Worm (Caenorhabditis elegans) whole organism, mixed stage, embryonic: ENCODE data around the gene cdh-9.

ENCODE experiments used
- M03D4.4 ChIP-seq: sonication (generic microtip); optimal IDR thresholded peaks from 2 replicates; lab custom pipeline; 2017; ENCODE audit warnings: mild to moderate bottlenecking, missing genetic modification characterization, missing compliant biosample characterization
- bed-3 ChIP-seq: fragments of 200-800 bp; sonication (Bioruptor generic); optimal IDR thresholded peaks from 3 replicates; lab custom pipeline; 2018; ENCODE audit warnings: mild to moderate bottlenecking, missing genetic modification characterization, moderate library complexity, missing compliant biosample characterization
- blmp-1 ChIP-seq: fragments of 150-350 bp; optimal IDR thresholded peaks from 2 replicates; lab custom pipeline; 2014; ENCODE audit warnings: missing biosample characterization, missing genetic modification characterization
- ceh-39 ChIP-seq: fragments of 150-350 bp; optimal IDR thresholded peaks from 2 replicates; lab custom pipeline; 2014; ENCODE audit warnings: missing biosample characterization, missing genetic modification characterization
- ceh-43 ChIP-seq: fragments of 200-800 bp; sonication (Bioruptor generic); optimal IDR thresholded peaks from 2 replicates; lab custom pipeline; 2018; ENCODE audit warnings: mild to moderate bottlenecking, missing genetic modification characterization, moderate library complexity, missing compliant biosample characterization
- ces-1 ChIP-seq: fragments of 150-350 bp; optimal IDR thresholded peaks from 2 replicates; lab custom pipeline; 2014; ENCODE audit warnings: missing biosample characterization, missing genetic modification reagents, missing genetic modification characterization
- cnd-1 ChIP-seq: fragments of 200-800 bp; sonication (Bioruptor generic); optimal IDR thresholded peaks from 2 replicates; lab custom pipeline; 2018; ENCODE audit warnings: mild to moderate bottlenecking, missing genetic modification characterization, missing compliant biosample characterization
- drap-1 ChIP-seq: fragments of 200-800 bp; sonication (Bioruptor generic); optimal IDR thresholded peaks from 3 replicates; lab custom pipeline; 2018; ENCODE audit warnings: mild to moderate bottlenecking, missing genetic modification characterization, missing compliant biosample characterization
- elt-1 ChIP-seq: sonication (generic microtip); optimal IDR thresholded peaks from 2 replicates; lab custom pipeline; 2017; ENCODE audit warnings: missing genetic modification characterization, mild to moderate bottlenecking, missing compliant biosample characterization, antibody characterized with exemption, moderate library complexity, borderline replicate concordance; ENCODE audit not compliant: insufficient read depth
- elt-3 ChIP-seq: fragments of 150-350 bp; optimal IDR thresholded peaks from 2 replicates; lab custom pipeline; 2014; ENCODE audit warnings: missing biosample characterization, missing genetic modification characterization
- flh-1 ChIP-seq: fragments of 200-800 bp; sonication (Bioruptor generic); optimal IDR thresholded peaks from 2 replicates; lab custom pipeline; 2018; ENCODE audit warnings: mild to moderate bottlenecking, missing genetic modification characterization, moderate library complexity, missing compliant biosample characterization
- ham-2 ChIP-seq: fragments of 200-800 bp; sonication (Bioruptor generic); optimal IDR thresholded peaks from 2 replicates; lab custom pipeline; 2018; ENCODE audit warnings: mild to moderate bottlenecking, missing genetic modification characterization, missing compliant biosample characterization
- lin-13 ChIP-seq: fragments of 150-350 bp; optimal IDR thresholded peaks from 2 replicates; lab custom pipeline; 2014; ENCODE audit warnings: missing biosample characterization, missing genetic modification characterization
- mab-5 ChIP-seq: fragments of 150-350 bp; optimal IDR thresholded peaks from 2 replicates; lab custom pipeline; 2014; ENCODE audit warnings: missing biosample characterization, missing genetic modification characterization
- mep-1 ChIP-seq: fragments of 150-350 bp; optimal IDR thresholded peaks from 2 replicates; lab custom pipeline; 2017; ENCODE audit warnings: missing biosample characterization, missing genetic modification reagents, missing genetic modification characterization, inconsistent platforms
- mls-2 ChIP-seq: sonication (generic microtip); optimal IDR thresholded peaks from 2 replicates; lab custom pipeline; 2016; ENCODE audit warnings: mild to moderate bottlenecking, missing genetic modification characterization, moderate library complexity, missing compliant biosample characterization
- nhr-12 ChIP-seq: fragments of 150-350 bp; optimal IDR thresholded peaks from 2 replicates; lab custom pipeline; 2014; ENCODE audit warnings: missing biosample characterization, missing genetic modification characterization
- nhr-237 ChIP-seq: fragments of 150-350 bp; optimal IDR thresholded peaks from 2 replicates; lab custom pipeline; 2014; ENCODE audit warnings: missing biosample characterization, missing genetic modification characterization
- nhr-76 ChIP-seq: sonication (generic microtip); optimal IDR thresholded peaks from 2 replicates; lab custom pipeline; 2017; ENCODE audit warnings: missing biosample characterization, missing genetic modification characterization
- pha-4 ChIP-seq: fragments of 150-350 bp; optimal IDR thresholded peaks from 2 replicates; lab custom pipeline; 2018; ENCODE audit warnings: missing biosample characterization, missing genetic modification reagents, missing genetic modification characterization
- sem-2 ChIP-seq: fragments of 200-800 bp; sonication (Bioruptor generic); optimal IDR thresholded peaks from 2 replicates; lab custom pipeline; 2018; ENCODE audit warnings: mild to moderate bottlenecking, missing genetic modification characterization, missing compliant biosample characterization
- snpc-4 ChIP-seq: fragments of 150-350 bp; optimal IDR thresholded peaks from 2 replicates; lab custom pipeline; 2014; ENCODE audit warnings: missing biosample characterization, missing genetic modification characterization
- sptf-1 ChIP-seq: sonication (generic microtip); optimal IDR thresholded peaks from 2 replicates; lab custom pipeline; 2017; ENCODE audit warnings: mild to moderate bottlenecking, missing genetic modification characterization, moderate library complexity, missing compliant biosample characterization
- tbx-8 ChIP-seq: fragments of 200-800 bp; sonication (Bioruptor generic); optimal IDR thresholded peaks from 2 replicates; lab custom pipeline; 2018; ENCODE audit warnings: mild to moderate bottlenecking, missing genetic modification characterization, moderate library complexity, missing compliant biosample characterization
- unc-120 ChIP-seq: sonication (generic microtip); optimal IDR thresholded peaks from 2 replicates; lab custom pipeline; 2017; ENCODE audit warnings: missing genetic modification characterization, missing compliant biosample characterization; ENCODE audit not compliant: poor library complexity, severe bottlenecking
- unc-39 ChIP-seq: fragments of 150-350 bp; optimal IDR thresholded peaks from 2 replicates; lab custom pipeline; 2014; ENCODE audit warnings: missing biosample characterization, missing genetic modification characterization
- unc-62 ChIP-seq: fragments of 150-350 bp; optimal IDR thresholded peaks from 2 replicates; lab custom pipeline; 2014; ENCODE audit warnings: missing biosample characterization, missing genetic modification reagents, missing genetic modification characterization
- zip-8 ChIP-seq: fragments of 150-350 bp; optimal IDR thresholded peaks from 2 replicates; lab custom pipeline; 2014; ENCODE audit warnings: missing biosample characterization, missing genetic modification characterization
- ztf-11 ChIP-seq: fragments of 150-350 bp; optimal IDR thresholded peaks from 2 replicates; lab custom pipeline; 2014; ENCODE audit warnings: missing biosample characterization, missing genetic modification characterization

Gene cdh-9

ce11 chrX:16594931-16595330 lies at the start of gene cdh-9:
TSS of gene cdh-9 (plus strand) at chrX:16595231.
- no peak for TF ChIP-seq elt-3 (tag; lab: Kevin White, UChicago)

- TF ChIP-seq mab-5 (tag; lab: Kevin White, UChicago) (no peak), nhr-237 (no peak), snpc-4 (tag; lab: Kevin White, UChicago) (no peak), elt-1 (tag; lab: Kevin White, UChicago) (no peak), elt-3 (tag; lab: Kevin White, UChicago) (no peak), ces-1 (GFP tag; lab: Kevin White, UChicago) (no peak), sptf-1 (tag; lab: Kevin White, UChicago) (no peak), blmp-1 (tag; lab: Kevin White, UChicago) (no peak), nhr-76 (tag; lab: Kevin White, UChicago) (no peak), lin-13 (tag; lab: Kevin White, UChicago) (no peak), unc-39 (no peak), nhr-12 (tag; lab: Kevin White, UChicago) (no peak), unc-120 (tag; lab: Kevin White, UChicago) (no peak), ham-2 (GFP tag; lab: Kevin White, UChicago) (no peak)
These were observed 49.4 kb upstream of the cdh-9 start for ce11 chrX:16545641-16546040.

- TF ChIP-seq M03D4.4 (tag; lab: Kevin White, UChicago) (no peak), cnd-1 (tag; lab: Kevin White, UChicago) (no peak), nhr-237 (no peak), unc-120 (tag; lab: Kevin White, UChicago) (no peak), bed-3 (GFP tag; lab: Kevin White, UChicago) (no peak), sptf-1 (tag; lab: Kevin White, UChicago) (no peak), ceh-39 (tag; lab: Kevin White, UChicago) (no peak), mep-1 (tag; lab: Kevin White, UChicago) (no peak), zip-8 (no peak), nhr-76 (tag; lab: Kevin White, UChicago) (no peak), sem-2 (GFP tag; lab: Kevin White, UChicago) (no peak), ceh-43 (no peak), nhr-12 (tag; lab: Kevin White, UChicago) (no peak), ztf-11 (no peak), unc-39 (no peak), flh-1 (GFP tag; lab: Kevin White, UChicago) (no peak), mab-5 (tag; lab: Kevin White, UChicago) (no peak), tbx-8 (GFP tag; lab: Kevin White, UChicago) (no peak)
These were observed 48.9 kb upstream of the cdh-9 start for ce11 chrX:16546135-16546534.

DNA sequence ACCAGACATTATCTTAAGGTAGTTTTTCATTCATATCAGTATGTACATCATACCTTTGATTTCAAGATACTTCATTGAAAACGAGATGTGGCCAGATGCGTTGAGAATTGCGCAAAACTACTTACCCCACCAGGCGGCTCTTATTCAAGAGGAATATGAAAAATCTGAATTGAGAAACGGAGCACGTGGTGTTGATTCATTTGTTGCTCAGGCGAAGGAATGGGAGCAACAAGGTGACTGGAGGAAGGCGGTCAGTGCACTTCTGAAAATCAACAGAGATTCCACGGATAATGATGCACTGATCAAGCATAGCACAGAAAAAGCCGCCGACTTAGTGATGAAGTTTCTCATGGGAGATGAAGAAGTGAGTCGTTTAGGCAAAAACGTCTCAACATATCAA lies 46.7 kb upstream of the cdh-9 start:
- no peak for TF ChIP-seq cnd-1 (tag; lab: Kevin White, UChicago)
- no peak for TF ChIP-seq unc-120 (tag; lab: Kevin White, UChicago)
- no peak for TF ChIP-seq drap-1 (GFP tag; lab: Kevin White, UChicago)
- TF ChIP-seq ceh-39 (tag; lab: Kevin White, UChicago): no peak
- TF ChIP-seq mep-1 (tag; lab: Kevin White, UChicago): no peak
- TF ChIP-seq mab-5 (tag; lab: Kevin White, UChicago): no peak
- no peak for TF ChIP-seq elt-1 (tag; lab: Kevin White, UChicago)
- no peak for TF ChIP-seq elt-3 (tag; lab: Kevin White, UChicago)
- TF ChIP-seq, all 35 proteins: peak for 0

DNA sequence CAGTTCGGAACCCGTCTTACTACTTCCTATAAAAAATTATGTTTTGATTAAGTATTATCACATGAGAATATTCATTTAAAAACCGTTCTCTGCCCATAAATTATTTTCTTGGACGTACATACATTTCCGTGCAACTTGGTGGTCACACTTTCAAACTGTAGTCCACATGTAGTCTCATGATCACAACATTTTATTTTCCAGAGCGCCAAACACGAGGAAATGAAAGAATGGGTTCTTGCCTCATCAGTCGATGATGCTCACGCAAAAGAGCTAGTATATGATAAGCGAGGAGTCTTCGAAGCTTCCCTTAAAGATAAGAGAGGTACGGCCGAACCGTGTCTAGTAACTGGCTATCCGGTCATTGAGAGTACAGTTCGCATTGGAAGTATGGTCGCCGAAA lies 44.5 kb upstream of the cdh-9 start:
- TF ChIP-seq mab-5 (tag; lab: Kevin White, UChicago): no peak
- no peak for TF ChIP-seq pha-4
- TF ChIP-seq sem-2 (GFP tag; lab: Kevin White, UChicago): no peak
- TF ChIP-seq flh-1 (GFP tag; lab: Kevin White, UChicago): no peak
- TF ChIP-seq nhr-76 (tag; lab: Kevin White, UChicago): no peak
- TF ChIP-seq nhr-237: no peak
- TF ChIP-seq ztf-11: no peak
- TF ChIP-seq unc-62 (GFP tag; lab: Kevin White, UChicago): no peak
- no peak for TF ChIP-seq ceh-39 (tag; lab: Kevin White, UChicago)
- no peak for TF ChIP-seq cnd-1 (tag; lab: Kevin White, UChicago)
- no peak for TF ChIP-seq unc-39
- TF ChIP-seq elt-1 (tag; lab: Kevin White, UChicago): no peak
- no peak for TF ChIP-seq mls-2
- TF ChIP-seq bed-3 (GFP tag; lab: Kevin White, UChicago): no peak
- no peak for TF ChIP-seq ces-1 (GFP tag; lab: Kevin White, UChicago)
- TF ChIP-seq ceh-43: no peak
